Fruit fly (Drosophila melanogaster) Kc167 (cell line): ENCODE measurements around the gene tinc.

ENCODE experiments used
- Myc ChIP-seq: fragments of >200 bp; optimal IDR thresholded peaks from 2 replicates; lab custom pipeline; 2017; ENCODE audit warnings: missing external identifiers
- Sin3A ChIP-seq: fragments of >200 bp; optimal IDR thresholded peaks from 2 replicates; lab custom pipeline; 2018; ENCODE audit warnings: missing external identifiers
- h ChIP-seq: fragments of >200 bp; optimal IDR thresholded peaks from 3 replicates; lab custom pipeline; 2018; ENCODE audit warnings: missing external identifiers
- insv ChIP-seq: fragments of >200 bp; optimal IDR thresholded peaks from 3 replicates; lab custom pipeline; 2018; ENCODE audit warnings: missing external identifiers
- psq ChIP-seq: fragments of >200 bp; optimal IDR thresholded peaks from 2 replicates; lab custom pipeline; 2017; ENCODE audit warnings: missing external identifiers
- ttk ChIP-seq: sonication (Bioruptor generic); optimal IDR thresholded peaks from 2 replicates; lab custom pipeline; 2017; ENCODE audit warnings: missing external identifiers

DNA sequence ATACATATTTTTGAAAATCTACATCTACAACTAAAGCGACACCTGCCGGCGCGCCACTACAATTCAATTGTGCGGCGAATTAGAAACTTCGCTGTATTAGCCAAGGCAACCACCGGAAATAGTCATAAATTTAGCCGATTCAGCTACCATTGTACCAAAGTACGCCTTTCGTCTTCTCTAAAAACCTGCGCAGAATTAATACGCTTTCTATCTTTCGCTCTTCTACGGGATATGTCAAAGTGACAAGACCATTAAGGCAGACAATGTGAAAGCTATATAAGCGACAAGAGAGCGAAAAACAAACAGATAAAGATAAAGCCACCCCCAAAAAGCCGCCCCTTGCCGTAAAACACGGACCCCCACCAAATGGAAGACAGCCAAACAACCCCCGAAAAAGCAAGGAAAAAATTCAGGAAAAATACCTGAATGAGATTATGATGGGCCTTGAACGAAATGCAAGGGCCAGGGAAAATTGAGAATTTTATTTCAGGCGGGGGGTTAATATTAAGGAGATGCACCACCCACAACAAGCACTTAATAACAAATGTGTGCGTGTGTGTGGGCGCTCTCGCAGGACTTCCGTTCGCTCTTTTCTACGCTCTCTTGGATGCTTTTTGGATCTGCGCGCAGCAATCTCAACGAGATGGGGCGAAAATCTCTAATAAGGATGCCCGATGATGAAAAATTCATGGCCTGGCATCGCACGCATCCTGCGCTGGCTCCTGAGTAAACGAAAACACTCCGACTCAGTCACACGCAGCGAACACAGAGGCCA is 108.0 kb downstream of the tinc start, which contains the start of gene cpo:
- no peak for TF ChIP-seq Sin3A (lab: Kevin White, UChicago)
- no peak for TF ChIP-seq ttk (lab: Kevin White, UChicago)
- TF ChIP-seq insv (lab: Kevin White, UChicago): no peak
- no peak for TF ChIP-seq h (lab: Kevin White, UChicago)
- TF ChIP-seq psq: no peak
- TF ChIP-seq Myc (lab: Kevin White, UChicago): no peak
